Worm (Caenorhabditis elegans) whole organism, L2 larva: ENCODE data around the gene lap-1.

Experiments
- C34F6.9 ChIP-seq: fragments of 150-350 bp; optimal IDR thresholded peaks from 2 replicates; lab custom pipeline; 2014; ENCODE audit warnings: missing biosample characterization, missing genetic modification characterization
- F13H6.1 ChIP-seq: sonication (generic microtip); optimal IDR thresholded peaks from 2 replicates; lab custom pipeline; 2016; ENCODE audit warnings: missing genetic modification characterization, missing compliant biosample characterization
- Y55F3AM.14 ChIP-seq: fragments of 200-800 bp; sonication (Bioruptor generic); optimal IDR thresholded peaks from 2 replicates; lab custom pipeline; 2018; ENCODE audit warnings: mild to moderate bottlenecking, missing genetic modification characterization, missing compliant biosample characterization
- alr-1 ChIP-seq: fragments of 150-350 bp; optimal IDR thresholded peaks from 2 replicates; lab custom pipeline; 2014; ENCODE audit warnings: missing biosample characterization, missing genetic modification characterization
- ama-1 ChIP-seq: fragments of 150-350 bp; optimal IDR thresholded peaks from 2 replicates; lab custom pipeline; 2018; ENCODE audit warnings: inconsistent platforms
- ceh-16 ChIP-seq: fragments of 150-350 bp; optimal IDR thresholded peaks from 2 replicates; lab custom pipeline; 2014; ENCODE audit warnings: missing biosample characterization, missing genetic modification characterization
- ceh-82 ChIP-seq: fragments of 150-350 bp; optimal IDR thresholded peaks from 2 replicates; lab custom pipeline; 2014; ENCODE audit warnings: missing biosample characterization, missing genetic modification characterization
- crh-2 ChIP-seq: sonication (generic microtip); optimal IDR thresholded peaks from 2 replicates; lab custom pipeline; 2017; ENCODE audit warnings: missing biosample characterization, missing genetic modification characterization
- elt-1 ChIP-seq: fragments of 150-350 bp; optimal IDR thresholded peaks from 2 replicates; lab custom pipeline; 2014; ENCODE audit warnings: missing biosample characterization, missing genetic modification characterization
- fos-1 ChIP-seq: fragments of 150-350 bp; optimal IDR thresholded peaks from 2 replicates; lab custom pipeline; 2014; ENCODE audit warnings: missing biosample characterization, missing genetic modification characterization
- gmeb-1 ChIP-seq: fragments of 150-350 bp; optimal IDR thresholded peaks from 2 replicates; lab custom pipeline; 2014; ENCODE audit warnings: missing biosample characterization, missing genetic modification characterization
- lin-11 ChIP-seq: fragments of 150-350 bp; sonication (generic microtip); optimal IDR thresholded peaks from 2 replicates; lab custom pipeline; 2014; ENCODE audit warnings: missing biosample characterization, missing genetic modification characterization, inconsistent platforms, mixed read lengths
- lin-13 ChIP-seq: fragments of 150-350 bp; optimal IDR thresholded peaks from 2 replicates; lab custom pipeline; 2014; ENCODE audit warnings: missing biosample characterization, missing genetic modification reagents, missing genetic modification characterization
- lsy-2 ChIP-seq, 2 experiments: fragments of 150-350 bp in 1 of 2; sonication (generic microtip) in 1 of 2; optimal IDR thresholded peaks; 2 replicates each; lab custom pipeline; 2014 to 2017; ENCODE audit warnings: missing biosample characterization in 2 of 2, missing genetic modification characterization in 2 of 2
- mab-5 ChIP-seq: fragments of 150-350 bp; optimal IDR thresholded peaks from 2 replicates; lab custom pipeline; 2014; ENCODE audit warnings: missing biosample characterization, missing genetic modification characterization
- mbf-1 ChIP-seq: sonication (generic microtip); optimal IDR thresholded peaks from 2 replicates; lab custom pipeline; 2017; ENCODE audit warnings: missing biosample characterization, missing genetic modification characterization
- mdl-1 ChIP-seq, 2 experiments: fragments of 150-350 bp in 1 of 2; sonication (generic microtip) in 1 of 2; optimal IDR thresholded peaks; 2 replicates each; lab custom pipeline; 2017; ENCODE audit warnings: missing biosample characterization in 2 of 2, missing genetic modification characterization in 2 of 2
- nhr-11 ChIP-seq: fragments of 150-350 bp; optimal IDR thresholded peaks from 2 replicates; lab custom pipeline; 2014; ENCODE audit warnings: missing biosample characterization, missing genetic modification characterization
- nhr-12 ChIP-seq: fragments of 150-350 bp; optimal IDR thresholded peaks from 2 replicates; lab custom pipeline; 2014; ENCODE audit warnings: missing biosample characterization, missing genetic modification characterization
- nhr-129 ChIP-seq: fragments of 150-350 bp; optimal IDR thresholded peaks from 2 replicates; lab custom pipeline; 2014; ENCODE audit warnings: missing biosample characterization, missing genetic modification characterization
- nhr-23 ChIP-seq: fragments of 150-350 bp; optimal IDR thresholded peaks from 2 replicates; lab custom pipeline; 2014; ENCODE audit warnings: missing biosample characterization, missing genetic modification reagents, missing genetic modification characterization
- nhr-237 ChIP-seq: fragments of 150-350 bp; optimal IDR thresholded peaks from 2 replicates; lab custom pipeline; 2014; ENCODE audit warnings: missing biosample characterization, missing genetic modification characterization
- nhr-25 ChIP-seq: fragments of 150-350 bp; sonication (generic microtip); optimal IDR thresholded peaks from 3 replicates; lab custom pipeline; 2014; ENCODE audit warnings: missing biosample characterization, missing genetic modification characterization
- nhr-77 ChIP-seq: fragments of 150-350 bp; optimal IDR thresholded peaks from 2 replicates; lab custom pipeline; 2014; ENCODE audit warnings: missing biosample characterization, missing genetic modification characterization
- peb-1 ChIP-seq: fragments of 150-350 bp; optimal IDR thresholded peaks from 2 replicates; lab custom pipeline; 2014; ENCODE audit warnings: missing biosample characterization, missing genetic modification characterization
- sem-4 ChIP-seq: fragments of 150-350 bp; optimal IDR thresholded peaks from 2 replicates; lab custom pipeline; 2014; ENCODE audit warnings: missing biosample characterization, missing genetic modification reagents, missing genetic modification characterization
- skn-1 ChIP-seq: sonication (generic microtip); optimal IDR thresholded peaks from 2 replicates; lab custom pipeline; 2017; ENCODE audit warnings: missing biosample characterization, missing genetic modification characterization
- sma-3 ChIP-seq: sonication (generic microtip); optimal IDR thresholded peaks from 2 replicates; lab custom pipeline; 2016; ENCODE audit warnings: missing genetic modification reagents, missing genetic modification characterization, missing compliant biosample characterization
- sma-9 ChIP-seq, 2 experiments: fragments of 150-350 bp in 1 of 2; sonication (generic microtip) in 1 of 2; optimal IDR thresholded peaks; 2 replicates each; lab custom pipeline; 2014 to 2016; ENCODE audit warnings: missing genetic modification characterization in 2 of 2, mild to moderate bottlenecking in 1 of 2, missing biosample characterization in 1 of 2, missing compliant biosample characterization in 1 of 2, missing genetic modification reagents in 1 of 2, moderate library complexity in 1 of 2
- snpc-4 ChIP-seq: fragments of 150-350 bp; optimal IDR thresholded peaks from 2 replicates; lab custom pipeline; 2014; ENCODE audit warnings: missing biosample characterization, missing genetic modification characterization
- unc-39 ChIP-seq: fragments of 150-350 bp; optimal IDR thresholded peaks from 2 replicates; lab custom pipeline; 2014; ENCODE audit warnings: missing biosample characterization, missing genetic modification characterization
- unc-55 ChIP-seq: fragments of 150-350 bp; sonication (generic microtip); optimal IDR thresholded peaks from 3 replicates; lab custom pipeline; 2014; ENCODE audit warnings: missing biosample characterization, missing genetic modification reagents, missing genetic modification characterization
- ztf-1 ChIP-seq: fragments of 200-800 bp; sonication (Bioruptor generic); conservative IDR thresholded peaks from 2 replicates; pipeline ENCODE4 v1.3.6; 2022; ENCODE audit warnings: missing genetic modification characterization, missing compliant biosample characterization
- ztf-4 ChIP-seq: fragments of 150-350 bp; optimal IDR thresholded peaks from 2 replicates; lab custom pipeline; 2014; ENCODE audit warnings: missing biosample characterization, missing genetic modification characterization

lap-1 gene

DNA sequence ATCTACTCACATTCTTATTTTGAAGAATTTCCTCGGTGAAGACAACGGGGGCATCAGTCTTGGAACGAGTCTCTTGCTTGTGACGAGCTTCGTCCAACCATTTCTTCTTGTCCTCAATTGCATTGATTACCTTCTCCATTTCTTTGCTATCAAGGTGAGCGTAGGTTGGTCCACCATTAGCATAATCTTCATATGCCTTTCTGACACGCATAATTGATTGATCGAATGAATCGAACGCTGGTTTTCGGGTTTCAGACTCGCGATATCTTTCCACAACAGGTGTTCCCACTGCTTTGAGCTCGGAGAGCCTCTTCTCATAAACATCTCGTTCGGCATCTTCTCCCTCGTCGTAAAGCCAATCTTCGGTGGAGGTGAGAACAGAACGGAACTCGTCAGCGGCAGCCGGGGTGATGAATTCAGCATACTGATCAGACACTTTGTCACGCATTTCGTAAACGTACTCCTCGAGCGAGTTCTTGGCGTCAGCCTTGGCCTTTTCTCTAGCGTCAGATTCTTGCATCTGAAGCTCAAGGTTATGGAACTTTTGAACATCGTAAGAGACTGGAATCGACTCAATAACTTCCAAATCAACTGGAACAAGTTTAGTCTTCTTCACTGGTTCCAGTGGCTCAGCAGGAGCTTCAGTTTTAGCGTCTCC is 42.8 kb upstream of the lap-1 start:
- TF ChIP-seq lin-11: peak; percentile 28
- peak; percentile 72 for TF ChIP-seq ama-1 (lab: Kevin White, UChicago)
- no peak for TF ChIP-seq nhr-25 (tag; lab: Kevin White, UChicago)
- TF ChIP-seq, all 48 proteins: peak for 2

DNA sequence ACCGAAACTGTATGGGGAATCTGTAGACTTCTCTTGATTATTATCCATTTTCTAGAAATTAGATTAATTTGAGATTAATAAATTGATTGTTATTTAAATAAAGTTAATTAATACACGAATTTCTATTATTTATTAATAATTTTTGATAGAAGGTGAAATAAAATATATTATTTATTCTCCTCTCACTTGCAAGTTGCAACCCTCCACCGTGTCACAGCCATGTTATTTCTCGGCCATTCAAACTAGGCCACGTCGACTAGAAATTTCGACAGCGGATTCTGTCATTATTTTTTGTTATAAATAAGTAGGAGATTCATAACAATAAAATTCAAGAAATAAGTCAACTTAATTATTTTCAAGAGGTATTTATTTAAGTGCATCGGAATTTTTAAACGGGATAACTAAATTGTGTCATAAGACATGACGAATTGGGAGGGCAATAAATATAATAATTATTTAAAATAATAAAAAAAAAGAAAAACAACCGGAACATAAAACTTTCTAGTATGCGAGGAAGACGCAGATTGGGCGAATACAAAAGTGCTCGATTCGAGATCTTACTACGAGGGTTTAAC is 41.9 kb upstream of the lap-1 start, which contains the start of gene ufbp-1:
Gene ufbp-1 (minus strand): TSS at position 51 of the 575 bp plus-strand sequence.
- TF ChIP-seq skn-1 (tag; lab: Kevin White, UChicago) (peak; percentile 94), unc-55 (GFP tag; lab: Kevin White, UChicago) (peak; percentile 38), F13H6.1 (tag; lab: Kevin White, UChicago) (peak; percentile 11), nhr-77 (no peak), fos-1 (peak; percentile 33), mdl-1 (tag; optimal IDR thresholded peaks at IDR 0.05; lab: Kevin White, UChicago) (no peak), lsy-2 (tag; optimal IDR thresholded peaks at IDR 0.05; lab: Kevin White, UChicago) (peak in 1 of 2 experiments; percentile 89), sma-9 (GFP tag; optimal IDR thresholded peaks at IDR 0.05; lab: Kevin White, UChicago) (peak; percentile 0), sma-9 (tag; optimal IDR thresholded peaks at IDR 0.05; lab: Kevin White, UChicago) (no peak), ama-1 (lab: Kevin White, UChicago) (peak; percentile 100), lin-11 (peak; percentile 18), nhr-23 (tag; lab: Kevin White, UChicago) (no peak), mab-5 (tag; lab: Kevin White, UChicago) (peak; percentile 5), sem-4 (tag; lab: Kevin White, UChicago) (peak; percentile 71), nhr-11 (no peak), C34F6.9 (tag; lab: Kevin White, UChicago) (peak; percentile 93), unc-39 (no peak), sma-3 (peak; percentile 35), gmeb-1 (tag; lab: Kevin White, UChicago) (peak; percentile 66), crh-2 (tag; lab: Kevin White, UChicago) (peak; percentile 96), ztf-4 (peak; percentile 100), Y55F3AM.14 (peak; percentile 67), peb-1 (tag; lab: Kevin White, UChicago) (no peak), nhr-129 (peak; percentile 25), nhr-25 (tag; lab: Kevin White, UChicago) (peak; percentile 15), lin-13 (peak; percentile 75), nhr-12 (tag; lab: Kevin White, UChicago) (peak; percentile 57)

DNA sequence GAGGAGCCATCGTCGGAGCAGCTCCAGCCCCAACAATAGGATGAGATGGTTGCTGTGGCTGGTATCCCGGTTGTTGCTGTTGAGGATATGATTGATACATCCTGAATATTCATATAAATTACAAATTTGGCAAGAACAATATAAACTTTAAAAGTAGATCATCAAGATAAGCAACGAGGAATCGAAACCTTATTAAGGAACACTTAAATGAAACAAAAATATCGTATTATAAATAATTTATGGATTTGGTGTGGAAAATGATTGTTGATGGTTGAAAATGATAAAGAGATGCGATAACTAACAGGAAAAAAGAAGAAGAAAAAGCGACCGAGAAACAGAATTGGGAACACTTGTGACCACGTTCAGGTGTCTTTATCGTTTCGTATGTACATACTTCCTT is 37.6 kb upstream of the lap-1 start, which contains the start of gene pqn-96:
Gene pqn-96 (minus strand): TSS at position 101 of the 400 bp plus-strand sequence.
- TF ChIP-seq nhr-23 (tag; lab: Kevin White, UChicago): no peak
- TF ChIP-seq nhr-25 (tag; lab: Kevin White, UChicago): no peak
- no peak for TF ChIP-seq ceh-82 (tag; lab: Kevin White, UChicago)
- no peak for TF ChIP-seq mbf-1 (tag; lab: Kevin White, UChicago)
- no peak for TF ChIP-seq ceh-16 (tag; lab: Kevin White, UChicago)
- TF ChIP-seq elt-1: no peak
- TF ChIP-seq alr-1 (tag; lab: Kevin White, UChicago): no peak
- no peak for TF ChIP-seq gmeb-1 (tag; lab: Kevin White, UChicago)
- no peak for TF ChIP-seq ztf-1 (GFP tag; lab: Robert Waterston, UW)
- no peak for TF ChIP-seq nhr-129
- no peak for TF ChIP-seq lin-13

DNA sequence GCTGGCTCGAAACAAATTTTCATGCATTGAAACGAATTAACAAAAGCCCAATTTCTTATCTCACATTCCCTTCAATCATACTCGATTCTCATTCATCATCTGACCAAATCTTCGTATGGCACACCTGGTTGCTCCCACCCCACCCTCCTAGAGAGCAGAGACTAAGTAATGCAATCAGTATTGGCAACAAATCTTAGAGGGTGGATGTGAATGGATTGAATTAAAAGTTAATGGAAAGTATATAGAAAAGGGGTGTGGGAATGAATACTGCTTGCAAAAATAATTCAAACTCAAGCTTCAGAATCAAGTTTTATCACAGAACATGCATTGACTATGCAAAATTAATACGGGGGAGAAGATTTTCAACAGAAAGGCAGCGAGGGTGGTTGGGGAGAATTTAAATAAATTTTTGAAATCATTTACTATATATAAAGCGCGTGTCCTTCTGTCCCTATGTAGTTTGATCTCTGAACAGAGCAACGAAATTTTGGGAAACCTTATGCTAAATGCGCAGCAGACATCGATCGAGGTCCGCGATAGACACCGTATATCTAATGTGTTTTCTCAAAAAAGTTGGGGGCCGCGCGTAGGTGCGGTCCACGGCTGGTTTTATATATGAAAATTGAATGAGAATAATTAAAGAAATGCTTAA is 36.2 kb upstream of the lap-1 start:
- TF ChIP-seq snpc-4 (tag; lab: Kevin White, UChicago): no peak
- TF ChIP-seq elt-1: no peak
- TF ChIP-seq C34F6.9 (tag; lab: Kevin White, UChicago): no peak
- TF ChIP-seq ztf-4: no peak
- TF ChIP-seq nhr-11: no peak
- no peak for TF ChIP-seq crh-2 (tag; lab: Kevin White, UChicago)
- no peak for TF ChIP-seq nhr-237
- TF ChIP-seq nhr-25 (tag; lab: Kevin White, UChicago): no peak
- TF ChIP-seq nhr-23 (tag; lab: Kevin White, UChicago): no peak
- TF ChIP-seq mdl-1 (tag; optimal IDR thresholded peaks at IDR 0.05; lab: Kevin White, UChicago): no peak
- no peak for TF ChIP-seq F13H6.1 (tag; lab: Kevin White, UChicago)
